Fruit fly (Drosophila melanogaster): ENCODE results near the gene MED31.
"Not testable (repeated sequence)": the region's sequence is repeated elsewhere in the genome, so short reads cannot be mapped to it uniquely, and the experiment has no call there.

dm6 chr3R:4684811-4685210 is 43.0 kb downstream of the MED31 start:
- TF ChIP-seq CG9727 (GFP tag; optimal IDR thresholded peaks at IDR 0.05); oc (tag; optimal IDR thresholded peaks at IDR 0.05): not testable (repeated sequence)
